Worm (Caenorhabditis elegans): ENCODE results near the gene col-130.
A peak's percentile ranks its signal among the peaks of the same experiment; 100 is the strongest.

col-130 gene

ce11 chrIV:12417536-12418195 lies 10.7 kb downstream of the col-130 start, which contains the start of gene F08G5.3 (continued):
- TF ChIP-seq Y116A8C.19 (tag; optimal IDR thresholded peaks at IDR 0.05; ENCODE audit: borderline replicate concordance) (no peak), skn-1 (tag; optimal IDR thresholded peaks at IDR 0.05) (no peak), mdl-1 (tag; optimal IDR thresholded peaks at IDR 0.05) (peak in 1 of 2 experiments; percentile 40), isw-1 (GFP tag; IDR thresholded peaks at IDR 0.05) (no peak), sptf-1 (tag; optimal IDR thresholded peaks at IDR 0.05) (no peak), ceh-8 (GFP tag; optimal IDR thresholded peaks at IDR 0.05) (no peak), lin-39 (tag; optimal IDR thresholded peaks at IDR 0.05) (no peak), dsc-1 (tag; optimal IDR thresholded peaks at IDR 0.05) (peak; percentile 56), snpc-4 (tag; optimal IDR thresholded peaks at IDR 0.05) (no peak), C34B4.2 (tag; optimal IDR thresholded peaks at IDR 0.05) (no peak), nhr-85 (tag) (peak; percentile 72), aly-2 (tag; optimal IDR thresholded peaks at IDR 0.05) (no peak), lir-3 (tag; optimal IDR thresholded peaks at IDR 0.05; ENCODE audit: poor library complexity) (peak; percentile 27), nhr-77 (tag; optimal IDR thresholded peaks at IDR 0.05) (peak; percentile 28), tlp-1 (tag; optimal IDR thresholded peaks at IDR 0.05) (no peak), dpl-1 (GFP tag; optimal IDR thresholded peaks at IDR 0.05) (peak in 2 of 3 experiments; percentile 16 to 27), fkh-10 (GFP tag; optimal IDR thresholded peaks at IDR 0.05) (no peak), unc-130 (tag; optimal IDR thresholded peaks at IDR 0.05) (no peak), snu-23 (GFP tag; optimal IDR thresholded peaks at IDR 0.05) (peak; percentile 62), C16A3.4 (tag; optimal IDR thresholded peaks at IDR 0.05) (peak; percentile 41), sup-37 (GFP tag; optimal IDR thresholded peaks at IDR 0.05) (no peak), zag-1 (tag; optimal IDR thresholded peaks at IDR 0.05) (no peak), elt-3 (tag; optimal IDR thresholded peaks at IDR 0.05) (peak in 1 of 6 experiments; percentile 43), sox-4 (tag; optimal IDR thresholded peaks at IDR 0.05) (no peak), mep-1 (tag; optimal IDR thresholded peaks at IDR 0.05) (peak; percentile 21), nhr-47 (tag; optimal IDR thresholded peaks at IDR 0.05) (peak; percentile 49), nhr-20 (tag; optimal IDR thresholded peaks at IDR 0.05) (peak; percentile 50), ama-1 (optimal IDR thresholded peaks at IDR 0.05) (no peak), unc-86 (tag; optimal IDR thresholded peaks at IDR 0.05) (no peak), mef-2 (tag; optimal IDR thresholded peaks at IDR 0.05) (peak; percentile 4), ceh-82 (tag; optimal IDR thresholded peaks at IDR 0.05) (peak in 1 of 3 experiments; percentile 8), zip-4 (GFP tag; optimal IDR thresholded peaks at IDR 0.05) (peak; percentile 18), xbp-1 (tag; optimal IDR thresholded peaks at IDR 0.05) (peak; percentile 24)

DNA sequence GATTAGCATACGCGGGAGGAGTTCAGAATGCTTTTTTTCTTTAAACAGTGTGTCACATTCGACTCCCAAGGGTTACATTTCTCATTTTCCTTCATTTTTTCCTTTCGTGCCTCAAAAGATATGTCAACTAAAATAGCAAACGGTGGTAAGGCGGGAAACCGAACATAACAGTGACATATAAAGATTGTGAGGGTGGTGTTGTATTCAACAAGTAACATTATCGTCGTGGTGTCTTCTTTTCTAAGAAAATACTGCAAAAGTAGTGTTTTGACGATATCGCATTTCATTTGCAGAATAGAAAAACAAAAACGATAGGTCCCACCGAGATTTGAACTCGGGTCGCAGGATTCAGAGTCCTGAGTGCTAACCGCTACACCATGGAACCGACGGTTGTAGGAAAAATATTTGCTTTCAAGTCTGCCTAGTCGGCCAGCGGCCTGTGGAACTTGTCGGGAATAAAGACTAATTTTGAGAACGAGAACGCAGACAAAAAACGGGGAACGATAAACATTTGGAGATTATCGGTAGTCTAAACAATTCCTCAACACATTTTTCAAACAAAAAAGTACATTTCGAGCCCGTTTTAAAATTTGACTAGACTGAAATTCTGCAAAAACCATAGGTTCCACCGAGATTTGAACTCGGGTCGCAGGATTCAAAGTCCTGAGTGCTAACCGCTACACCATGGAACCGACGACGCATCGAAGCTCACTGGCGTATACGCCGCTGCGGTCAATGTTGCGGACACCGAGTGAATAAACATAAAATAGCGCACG lies 11.5 kb downstream of the col-130 start:
- TF ChIP-seq aha-1 (tag; optimal IDR thresholded peaks at IDR 0.05) (no peak), hlh-4 (tag; optimal IDR thresholded peaks at IDR 0.05) (no peak), lsy-2 (tag; optimal IDR thresholded peaks at IDR 0.05) (peak in 1 of 2 experiments; percentile 24), nhr-19 (GFP tag; conservative IDR thresholded peaks at IDR 0.05) (peak; percentile 34), lin-35 (GFP tag; optimal IDR thresholded peaks at IDR 0.05) (peak in 1 of 2 experiments; percentile 10), unc-98 (GFP tag; IDR thresholded peaks at IDR 0.05) (no peak), rnt-1 (tag; optimal IDR thresholded peaks at IDR 0.05) (peak; percentile 21), ztf-11 (tag; optimal IDR thresholded peaks at IDR 0.05) (no peak), tlp-1 (tag; optimal IDR thresholded peaks at IDR 0.05) (no peak), C16A3.4 (tag; optimal IDR thresholded peaks at IDR 0.05) (no peak), efl-3 (GFP tag; optimal IDR thresholded peaks at IDR 0.05) (no peak), nhr-71 (tag; optimal IDR thresholded peaks at IDR 0.05) (peak; percentile 13), efl-1 (optimal IDR thresholded peaks at IDR 0.05) (peak in 1 of 2 experiments; percentile 10), efl-1 (GFP tag; optimal IDR thresholded peaks at IDR 0.05 in 1 of 2) (peak in 1 of 2 experiments; percentile 87)

All from whole organism, L1 larva.